Worm (Caenorhabditis elegans) whole organism, young adult: ENCODE results near the gene ztf-29.
"Not testable (repeated sequence)": the region's sequence is repeated elsewhere in the genome, so short reads cannot be mapped to it uniquely, and the experiment has no call there.

Source experiments
- F22D6.2 ChIP-seq: sonication (generic microtip); optimal IDR thresholded peaks from 2 replicates; lab custom pipeline; 2016; ENCODE audit warnings: mild to moderate bottlenecking, missing genetic modification characterization, missing compliant biosample characterization
- F33H1.4 ChIP-seq: fragments of 200-800 bp; sonication (Bioruptor generic); IDR thresholded peaks from 2 replicates; pipeline ENCODE4 v1.3.6; 2022; ENCODE audit warnings: missing genetic modification reagents, missing genetic modification characterization, missing compliant biosample characterization
- F39B2.1 ChIP-seq: fragments of 200-800 bp; sonication (Bioruptor generic); IDR thresholded peaks from 2 replicates; pipeline ENCODE4 v1.3.6; 2022; ENCODE audit warnings: missing genetic modification reagents, missing genetic modification characterization, missing compliant biosample characterization
- K11D2.4 ChIP-seq: fragments of 200-800 bp; sonication (Bioruptor generic); IDR thresholded peaks from 2 replicates; pipeline ENCODE4 v1.3.6; 2022; ENCODE audit warnings: missing genetic modification reagents, missing genetic modification characterization, missing compliant biosample characterization
- ama-1 ChIP-seq, 3 experiments: fragments of 150-350 bp in 1 of 3; sonication (generic microtip) in 2 of 3; optimal IDR thresholded peaks; 2 replicates each; lab custom pipeline; 2014 to 2018; ENCODE audit warnings: missing biosample characterization in 2 of 3, missing genetic modification characterization in 2 of 3, missing genetic modification reagents in 2 of 3
- let-526 ChIP-seq: fragments of 200-800 bp; sonication (Bioruptor generic); IDR thresholded peaks from 2 replicates; pipeline ENCODE4 v1.3.6; 2022; ENCODE audit warnings: missing genetic modification reagents, missing genetic modification characterization, missing compliant biosample characterization
- nfyb-1 ChIP-seq: fragments of 200-800 bp; sonication (Bioruptor generic); IDR thresholded peaks from 2 replicates; pipeline ENCODE4 v1.3.6; 2022; ENCODE audit warnings: missing genetic modification reagents, missing genetic modification characterization, missing compliant biosample characterization
- nhr-179 ChIP-seq: sonication (generic microtip); optimal IDR thresholded peaks from 2 replicates; lab custom pipeline; 2016; ENCODE audit warnings: mild to moderate bottlenecking, missing genetic modification characterization, missing compliant biosample characterization
- pha-4 ChIP-seq: fragments of 150-350 bp; sonication (generic microtip); optimal IDR thresholded peaks from 2 replicates; lab custom pipeline; 2014; ENCODE audit warnings: missing biosample characterization, missing genetic modification reagents, missing genetic modification characterization
- repo-1 ChIP-seq: sonication (generic microtip); optimal IDR thresholded peaks from 2 replicates; lab custom pipeline; 2017; ENCODE audit warnings: mild to moderate bottlenecking, missing genetic modification characterization, missing compliant biosample characterization
- sptf-2 ChIP-seq: fragments of 200-800 bp; sonication (Bioruptor generic); optimal IDR thresholded peaks from 2 replicates; lab custom pipeline; 2018; ENCODE audit warnings: mild to moderate bottlenecking, missing genetic modification characterization, missing compliant biosample characterization
- zfh-2 ChIP-seq: fragments of 200-800 bp; sonication (Bioruptor generic); conservative IDR thresholded peaks from 2 replicates; pipeline ENCODE4 v1.3.6; 2022; ENCODE audit warnings: missing genetic modification reagents, missing genetic modification characterization, missing compliant biosample characterization
- ztf-25 ChIP-seq: fragments of 200-800 bp; sonication (Bioruptor generic); IDR thresholded peaks from 2 replicates; pipeline ENCODE4 v1.3.6; 2022; ENCODE audit warnings: missing genetic modification reagents, missing genetic modification characterization, missing compliant biosample characterization
- ztf-26 ChIP-seq: sonication (generic microtip); optimal IDR thresholded peaks from 2 replicates; lab custom pipeline; 2017; ENCODE audit warnings: missing genetic modification characterization, missing compliant biosample characterization

- not testable (repeated sequence) for TF ChIP-seq nhr-179 (tag; lab: Kevin White, UChicago); sptf-2 (GFP tag; lab: Kevin White, UChicago); F33H1.4 (GFP tag; lab: Robert Waterston, UW); let-526 (GFP tag; lab: Robert Waterston, UW); pha-4 (tag; lab: Kevin White, UChicago); ztf-26 (tag; lab: Kevin White, UChicago); ama-1 (optimal IDR thresholded peaks at IDR 0.05; lab: Kevin White, UChicago); ama-1 (GFP tag; optimal IDR thresholded peaks at IDR 0.05; lab: Kevin White, UChicago); repo-1; zfh-2; F39B2.1 (GFP tag; lab: Robert Waterston, UW); F22D6.2 (tag; lab: Kevin White, UChicago); K11D2.4 (GFP tag; lab: Robert Waterston, UW)
- TF ChIP-seq nfyb-1 (GFP tag; lab: Robert Waterston, UW) (0 out of 2 replicates have a peak, but pooled peaks have one; percentile 40), ztf-25 (GFP tag; lab: Robert Waterston, UW) (peak; percentile 55; the same call in 1 of the 2 replicates)
Observed at ce11 chrIII:11608970-11609369, 48.0 kb downstream of the ztf-29 start.
